Worm (Caenorhabditis elegans) whole organism, L3 larva: Measurements from ENCODE around the gene nas-27.

ENCODE experiments used
- R02D3.7 ChIP-seq: fragments of 150-350 bp; optimal IDR thresholded peaks from 2 replicates; lab custom pipeline; 2014; ENCODE audit warnings: missing biosample characterization, missing genetic modification characterization
- ZK546.5 ChIP-seq: sonication (generic microtip); optimal IDR thresholded peaks from 2 replicates; lab custom pipeline; 2017; ENCODE audit warnings: missing biosample characterization, missing genetic modification characterization
- aly-2 ChIP-seq: fragments of 150-350 bp; optimal IDR thresholded peaks from 2 replicates; lab custom pipeline; 2014; ENCODE audit warnings: missing biosample characterization, missing genetic modification characterization
- ama-1 ChIP-seq: fragments of 150-350 bp; optimal IDR thresholded peaks from 2 replicates; lab custom pipeline; 2018
- ceh-9 ChIP-seq: sonication (generic microtip); optimal IDR thresholded peaks from 2 replicates; lab custom pipeline; 2018; ENCODE audit warnings: missing biosample characterization, missing genetic modification characterization
- daf-12 ChIP-seq: fragments of 150-350 bp; optimal IDR thresholded peaks from 2 replicates; lab custom pipeline; 2014; ENCODE audit warnings: missing biosample characterization, missing genetic modification reagents, missing genetic modification characterization
- egl-27 ChIP-seq: sonication (generic microtip); optimal IDR thresholded peaks from 4 replicates; lab custom pipeline; 2017; ENCODE audit warnings: missing biosample characterization, missing genetic modification reagents, missing genetic modification characterization
- egl-5 ChIP-seq: fragments of 150-350 bp; optimal IDR thresholded peaks from 2 replicates; lab custom pipeline; 2017; ENCODE audit warnings: missing biosample characterization, missing genetic modification reagents, missing genetic modification characterization, inconsistent platforms
- elt-1 ChIP-seq: fragments of 150-350 bp; optimal IDR thresholded peaks from 2 replicates; lab custom pipeline; 2014; ENCODE audit warnings: missing biosample characterization, missing genetic modification characterization
- elt-2 ChIP-seq: sonication (generic microtip); optimal IDR thresholded peaks from 2 replicates; lab custom pipeline; 2016; ENCODE audit warnings: missing genetic modification reagents, mild to moderate bottlenecking, missing genetic modification characterization, missing compliant biosample characterization
- elt-3 ChIP-seq, 3 experiments: fragments of 150-350 bp in 1 of 3; sonication (generic microtip) in 2 of 3; optimal IDR thresholded peaks; 2 replicates in 2 of 3; 4 replicates in 1 of 3; lab custom pipeline; 2014 to 2017; ENCODE audit warnings: missing biosample characterization in 3 of 3, missing genetic modification characterization in 3 of 3
- fos-1 ChIP-seq: fragments of 150-350 bp; optimal IDR thresholded peaks from 2 replicates; lab custom pipeline; 2014; ENCODE audit warnings: missing biosample characterization, missing genetic modification characterization
- hmg-11 ChIP-seq: sonication (generic microtip); optimal IDR thresholded peaks from 2 replicates; lab custom pipeline; 2016; ENCODE audit warnings: missing genetic modification characterization, missing compliant biosample characterization
- jun-1 ChIP-seq: fragments of 150-350 bp; optimal IDR thresholded peaks from 2 replicates; lab custom pipeline; 2014; ENCODE audit warnings: missing biosample characterization, missing genetic modification reagents, missing genetic modification characterization
- lin-39 ChIP-seq: fragments of 150-350 bp; optimal IDR thresholded peaks from 2 replicates; lab custom pipeline; 2018; ENCODE audit warnings: missing biosample characterization, missing genetic modification reagents, missing genetic modification characterization
- lsy-12 ChIP-seq: sonication (generic microtip); optimal IDR thresholded peaks from 2 replicates; lab custom pipeline; 2016; ENCODE audit warnings: mild to moderate bottlenecking, missing genetic modification characterization, missing compliant biosample characterization
- mml-1 ChIP-seq: fragments of 150-350 bp; sonication (generic microtip); optimal IDR thresholded peaks from 3 replicates; lab custom pipeline; 2014; ENCODE audit warnings: missing biosample characterization, missing genetic modification characterization
- nfya-1 ChIP-seq: sonication (generic microtip); optimal IDR thresholded peaks from 2 replicates; lab custom pipeline; 2017; ENCODE audit warnings: missing genetic modification characterization, mild to moderate bottlenecking, missing compliant biosample characterization, antibody characterized with exemption, moderate library complexity; ENCODE audit not compliant: insufficient read depth
- nhr-11 ChIP-seq: fragments of 150-350 bp; optimal IDR thresholded peaks from 2 replicates; lab custom pipeline; 2014; ENCODE audit warnings: missing biosample characterization, missing genetic modification characterization
- nhr-12 ChIP-seq: fragments of 150-350 bp; optimal IDR thresholded peaks from 2 replicates; lab custom pipeline; 2014; ENCODE audit warnings: missing biosample characterization, missing genetic modification characterization
- nhr-23 ChIP-seq: fragments of 150-350 bp; optimal IDR thresholded peaks from 2 replicates; lab custom pipeline; 2014; ENCODE audit warnings: missing biosample characterization, missing genetic modification reagents, missing genetic modification characterization
- nhr-237 ChIP-seq: fragments of 150-350 bp; optimal IDR thresholded peaks from 2 replicates; lab custom pipeline; 2014; ENCODE audit warnings: missing biosample characterization, missing genetic modification characterization
- nhr-25 ChIP-seq: sonication (generic microtip); optimal IDR thresholded peaks from 2 replicates; lab custom pipeline; 2017; ENCODE audit warnings: missing biosample characterization, missing genetic modification characterization
- nhr-28 ChIP-seq: fragments of 150-350 bp; optimal IDR thresholded peaks from 2 replicates; lab custom pipeline; 2014; ENCODE audit warnings: missing biosample characterization, missing genetic modification characterization
- nhr-67 ChIP-seq: fragments of 150-350 bp; optimal IDR thresholded peaks from 2 replicates; lab custom pipeline; 2014; ENCODE audit warnings: missing biosample characterization, missing genetic modification characterization
- nhr-76 ChIP-seq: fragments of 150-350 bp; sonication (generic microtip); optimal IDR thresholded peaks from 5 replicates; lab custom pipeline; 2014; ENCODE audit warnings: missing biosample characterization, missing genetic modification characterization
- nhr-77 ChIP-seq: fragments of 150-350 bp; optimal IDR thresholded peaks from 2 replicates; lab custom pipeline; 2014; ENCODE audit warnings: missing biosample characterization, missing genetic modification characterization
- pha-4 ChIP-seq: fragments of 150-350 bp; optimal IDR thresholded peaks from 2 replicates; lab custom pipeline; 2014; ENCODE audit warnings: missing biosample characterization, missing genetic modification reagents, missing genetic modification characterization
- pqm-1 ChIP-seq: fragments of 150-350 bp; optimal IDR thresholded peaks from 2 replicates; lab custom pipeline; 2017; ENCODE audit warnings: missing biosample characterization, missing genetic modification characterization, inconsistent platforms
- sea-2 ChIP-seq: fragments of 150-350 bp; sonication (generic microtip); optimal IDR thresholded peaks from 4 replicates; lab custom pipeline; 2014; ENCODE audit warnings: missing biosample characterization, missing genetic modification reagents, missing genetic modification characterization
- snpc-4 ChIP-seq: fragments of 150-350 bp; optimal IDR thresholded peaks from 2 replicates; lab custom pipeline; 2014; ENCODE audit warnings: missing biosample characterization, missing genetic modification characterization
- tbx-2 ChIP-seq: sonication (generic microtip); optimal IDR thresholded peaks from 2 replicates; lab custom pipeline; 2016; ENCODE audit warnings: mild to moderate bottlenecking, missing genetic modification characterization, missing compliant biosample characterization
- unc-39 ChIP-seq: sonication (generic microtip); optimal IDR thresholded peaks from 4 replicates; lab custom pipeline; 2017; ENCODE audit warnings: missing biosample characterization, missing genetic modification characterization
- unc-62 ChIP-seq: fragments of 150-350 bp; sonication (generic microtip); optimal IDR thresholded peaks from 4 replicates; lab custom pipeline; 2014; ENCODE audit warnings: missing biosample characterization, missing genetic modification reagents, missing genetic modification characterization
- zag-1 ChIP-seq: fragments of 150-350 bp; optimal IDR thresholded peaks from 2 replicates; lab custom pipeline; 2014; ENCODE audit warnings: missing biosample characterization, missing genetic modification characterization
- ztf-11 ChIP-seq: fragments of 150-350 bp; optimal IDR thresholded peaks from 2 replicates; lab custom pipeline; 2014; ENCODE audit warnings: missing biosample characterization, missing genetic modification characterization
- ztf-4 ChIP-seq: fragments of 150-350 bp; optimal IDR thresholded peaks from 2 replicates; lab custom pipeline; 2014; ENCODE audit warnings: missing biosample characterization, missing genetic modification characterization

nas-27 gene

ce11 chrII:1188137-1188536 is 9.0 kb upstream of the nas-27 start:
- TF ChIP-seq elt-2 (tag; lab: Kevin White, UChicago) = peak; percentile 60
- TF ChIP-seq pqm-1 (tag; lab: Kevin White, UChicago) = peak; percentile 1
- TF ChIP-seq nhr-25 (tag; lab: Kevin White, UChicago) = peak; percentile 55
- TF ChIP-seq nhr-23 (tag; lab: Kevin White, UChicago) = peak; percentile 49
- TF ChIP-seq pha-4 (tag; lab: Kevin White, UChicago) = peak; percentile 23
- no peak for TF ChIP-seq nhr-76 (tag; lab: Kevin White, UChicago)
- TF ChIP-seq fos-1 (tag; lab: Kevin White, UChicago) = no peak
- TF ChIP-seq hmg-11 (tag; lab: Kevin White, UChicago) = peak; percentile 18
- peak; percentile 93 for TF ChIP-seq elt-1 (tag; lab: Kevin White, UChicago)

DNA sequence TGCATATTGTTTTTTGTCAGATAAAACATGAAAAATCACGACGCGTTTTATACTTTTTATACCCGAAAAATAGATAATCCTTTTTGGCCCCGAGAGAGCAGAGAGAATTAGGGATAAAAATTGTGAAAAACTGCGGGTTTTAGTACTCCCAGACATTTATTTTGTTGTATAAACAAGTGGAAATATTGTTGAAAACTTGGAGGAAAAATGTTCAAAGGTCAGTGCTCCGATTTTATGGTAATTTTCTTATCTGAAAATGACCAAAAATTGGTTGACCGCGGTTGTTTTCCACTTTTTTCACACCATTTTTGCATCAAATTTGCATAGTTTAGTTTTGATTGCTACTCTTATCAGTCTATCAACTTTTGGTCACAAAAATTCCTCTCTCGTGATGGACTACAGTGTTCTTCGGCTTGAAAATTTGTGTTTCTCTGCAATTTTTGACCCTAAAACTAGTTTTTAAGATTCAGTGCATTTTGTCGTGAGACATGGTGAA is 7.0 kb downstream of the nas-27 start, which contains the start of gene dlhd-1:
Gene dlhd-1, minus strand, starts transcription at position 51 of the 496 bp plus-strand sequence.
- TF ChIP-seq egl-5 (tag; lab: Kevin White, UChicago) (no peak), elt-2 (tag; lab: Kevin White, UChicago) (peak; percentile 65), nfya-1 (tag; lab: Kevin White, UChicago) (no peak)

ce11 chrII:1170842-1171241 is 8.3 kb downstream of the nas-27 start:
- TF ChIP-seq nhr-76 (tag; lab: Kevin White, UChicago) (no peak), zag-1 (tag; lab: Kevin White, UChicago) (no peak), R02D3.7 (no peak), lsy-12 (tag; lab: Kevin White, UChicago) (no peak), ama-1 (lab: Kevin White, UChicago) (no peak), ztf-4 (tag; lab: Kevin White, UChicago) (no peak), nhr-25 (tag; lab: Kevin White, UChicago) (no peak), tbx-2 (no peak), mml-1 (tag; lab: Kevin White, UChicago) (no peak), pqm-1 (tag; lab: Kevin White, UChicago) (no peak), nhr-67 (no peak), ZK546.5 (tag; lab: Kevin White, UChicago) (no peak), ceh-9 (tag; lab: Kevin White, UChicago) (no peak), nhr-77 (no peak)

DNA sequence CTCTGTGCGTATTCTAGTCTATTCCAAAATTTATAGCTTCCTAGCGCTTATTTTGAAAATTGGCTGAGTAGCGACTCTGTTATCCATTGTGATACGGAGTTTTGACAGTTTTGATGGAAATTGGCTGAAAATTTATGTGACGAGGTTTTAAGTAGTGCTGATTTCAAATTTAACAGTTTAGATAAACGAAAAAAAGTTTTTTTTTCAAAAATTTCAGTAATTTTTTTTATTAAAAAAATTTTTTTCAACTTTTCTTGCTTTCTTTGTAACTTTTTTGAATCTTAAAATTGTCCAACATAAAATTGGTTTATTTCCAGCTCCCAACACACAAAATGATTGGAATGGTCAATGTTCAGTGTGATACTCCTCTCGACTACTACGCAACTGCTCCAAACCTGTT is 15.8 kb downstream of the nas-27 start, which contains the start of gene T23F4.2:
Gene T23F4.2, plus strand, starts transcription at position 301 of the 400 bp plus-strand sequence.
- TF ChIP-seq lsy-12 (tag; lab: Kevin White, UChicago) (no peak), nhr-12 (tag; lab: Kevin White, UChicago) (no peak), nhr-23 (tag; lab: Kevin White, UChicago) (no peak), nhr-25 (tag; lab: Kevin White, UChicago) (no peak), aly-2 (tag; lab: Kevin White, UChicago) (no peak), sea-2 (GFP tag; lab: Kevin White, UChicago) (no peak), pqm-1 (tag; lab: Kevin White, UChicago) (no peak), R02D3.7 (no peak), unc-39 (tag; lab: Kevin White, UChicago) (no peak), elt-1 (tag; lab: Kevin White, UChicago) (no peak), ZK546.5 (tag; lab: Kevin White, UChicago) (no peak), zag-1 (tag; lab: Kevin White, UChicago) (no peak), egl-5 (tag; lab: Kevin White, UChicago) (no peak), lin-39 (no peak), unc-62 (GFP tag; lab: Kevin White, UChicago) (no peak), ztf-11 (tag; lab: Kevin White, UChicago) (no peak)

DNA sequence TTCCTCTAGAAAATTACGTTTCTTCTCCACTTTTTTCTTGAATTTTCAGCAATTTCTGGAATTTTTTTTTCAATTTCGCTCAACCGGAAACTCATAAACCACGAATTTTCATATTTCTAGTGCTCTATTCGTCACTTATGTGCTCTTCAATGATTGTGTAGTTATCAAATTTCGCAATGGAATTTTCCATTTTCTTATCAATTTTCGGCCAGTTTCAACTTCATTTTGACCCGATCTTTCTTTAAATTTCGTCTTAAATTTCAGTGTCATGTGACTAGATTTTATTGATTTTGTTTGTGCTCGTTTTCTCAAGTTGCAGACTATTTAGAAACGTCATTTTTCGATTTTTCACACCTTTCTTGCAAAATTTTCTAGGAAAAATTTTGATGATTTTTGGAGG is 19.4 kb downstream of the nas-27 start:
- TF ChIP-seq sea-2 (GFP tag; lab: Kevin White, UChicago) (no peak), nfya-1 (tag; lab: Kevin White, UChicago) (no peak), nhr-25 (tag; lab: Kevin White, UChicago) (no peak), snpc-4 (tag; lab: Kevin White, UChicago) (no peak), jun-1 (peak; percentile 48), nhr-28 (tag; lab: Kevin White, UChicago) (no peak), pqm-1 (tag; lab: Kevin White, UChicago) (peak; percentile 46), nhr-11 (tag; lab: Kevin White, UChicago) (no peak), elt-2 (tag; lab: Kevin White, UChicago) (peak; percentile 92), egl-27 (tag; lab: Kevin White, UChicago) (no peak), tbx-2 (no peak), ZK546.5 (tag; lab: Kevin White, UChicago) (no peak), ztf-11 (tag; lab: Kevin White, UChicago) (no peak), lsy-12 (tag; lab: Kevin White, UChicago) (no peak), nhr-67 (no peak), hmg-11 (tag; lab: Kevin White, UChicago) (no peak), fos-1 (tag; lab: Kevin White, UChicago) (no peak), zag-1 (tag; lab: Kevin White, UChicago) (no peak), unc-39 (tag; lab: Kevin White, UChicago) (no peak), R02D3.7 (no peak), nhr-237 (tag; lab: Kevin White, UChicago) (no peak), ama-1 (lab: Kevin White, UChicago) (no peak), elt-1 (tag; lab: Kevin White, UChicago) (no peak), daf-12 (tag; lab: Kevin White, UChicago) (no peak), elt-3 (tag; optimal IDR thresholded peaks at IDR 0.05; lab: Kevin White, UChicago) (no peak)
- TF ChIP-seq, all 47 proteins: peak for 3
